Worm (Caenorhabditis elegans) whole organism, mixed stage, embryonic: Measurements from ENCODE around the gene ZC239.14.
"Not testable (repeated sequence)": the region's sequence is repeated elsewhere in the genome, so short reads cannot be mapped to it uniquely, and the experiment has no call there.

Source experiments
- M03D4.4 ChIP-seq: sonication (generic microtip); optimal IDR thresholded peaks from 2 replicates; lab custom pipeline; 2017; ENCODE audit warnings: mild to moderate bottlenecking, missing genetic modification characterization, missing compliant biosample characterization
- bed-3 ChIP-seq: fragments of 200-800 bp; sonication (Bioruptor generic); optimal IDR thresholded peaks from 3 replicates; lab custom pipeline; 2018; ENCODE audit warnings: mild to moderate bottlenecking, missing genetic modification characterization, moderate library complexity, missing compliant biosample characterization
- blmp-1 ChIP-seq: fragments of 150-350 bp; optimal IDR thresholded peaks from 2 replicates; lab custom pipeline; 2014; ENCODE audit warnings: missing biosample characterization, missing genetic modification characterization
- ceh-39 ChIP-seq: fragments of 150-350 bp; optimal IDR thresholded peaks from 2 replicates; lab custom pipeline; 2014; ENCODE audit warnings: missing biosample characterization, missing genetic modification characterization
- ceh-43 ChIP-seq: fragments of 200-800 bp; sonication (Bioruptor generic); optimal IDR thresholded peaks from 2 replicates; lab custom pipeline; 2018; ENCODE audit warnings: mild to moderate bottlenecking, missing genetic modification characterization, moderate library complexity, missing compliant biosample characterization
- ceh-83 ChIP-seq: fragments of 200-800 bp; sonication (Bioruptor generic); optimal IDR thresholded peaks from 2 replicates; lab custom pipeline; 2018; ENCODE audit warnings: mild to moderate bottlenecking, missing genetic modification characterization, missing compliant biosample characterization
- ces-1 ChIP-seq: fragments of 150-350 bp; optimal IDR thresholded peaks from 2 replicates; lab custom pipeline; 2014; ENCODE audit warnings: missing biosample characterization, missing genetic modification reagents, missing genetic modification characterization
- drap-1 ChIP-seq: fragments of 200-800 bp; sonication (Bioruptor generic); optimal IDR thresholded peaks from 3 replicates; lab custom pipeline; 2018; ENCODE audit warnings: mild to moderate bottlenecking, missing genetic modification characterization, missing compliant biosample characterization
- elt-3 ChIP-seq: fragments of 150-350 bp; optimal IDR thresholded peaks from 2 replicates; lab custom pipeline; 2014; ENCODE audit warnings: missing biosample characterization, missing genetic modification characterization
- ham-2 ChIP-seq: fragments of 200-800 bp; sonication (Bioruptor generic); optimal IDR thresholded peaks from 2 replicates; lab custom pipeline; 2018; ENCODE audit warnings: mild to moderate bottlenecking, missing genetic modification characterization, missing compliant biosample characterization
- hlh-1 ChIP-seq: fragments of 150-350 bp; optimal IDR thresholded peaks from 2 replicates; lab custom pipeline; 2014; ENCODE audit warnings: missing biosample characterization, missing genetic modification reagents, missing genetic modification characterization
- lin-32 ChIP-seq: fragments of 200-800 bp; sonication (Bioruptor generic); optimal IDR thresholded peaks from 2 replicates; lab custom pipeline; 2018; ENCODE audit warnings: mild to moderate bottlenecking, missing genetic modification characterization, missing compliant biosample characterization
- mab-5 ChIP-seq: fragments of 150-350 bp; optimal IDR thresholded peaks from 2 replicates; lab custom pipeline; 2014; ENCODE audit warnings: missing biosample characterization, missing genetic modification characterization
- mls-2 ChIP-seq: sonication (generic microtip); optimal IDR thresholded peaks from 2 replicates; lab custom pipeline; 2016; ENCODE audit warnings: mild to moderate bottlenecking, missing genetic modification characterization, moderate library complexity, missing compliant biosample characterization
- nhr-12 ChIP-seq: fragments of 150-350 bp; optimal IDR thresholded peaks from 2 replicates; lab custom pipeline; 2014; ENCODE audit warnings: missing biosample characterization, missing genetic modification characterization
- nhr-237 ChIP-seq: fragments of 150-350 bp; optimal IDR thresholded peaks from 2 replicates; lab custom pipeline; 2014; ENCODE audit warnings: missing biosample characterization, missing genetic modification characterization
- nhr-28 ChIP-seq: fragments of 150-350 bp; optimal IDR thresholded peaks from 2 replicates; lab custom pipeline; 2014; ENCODE audit warnings: missing biosample characterization, missing genetic modification characterization
- pha-4 ChIP-seq: fragments of 150-350 bp; optimal IDR thresholded peaks from 2 replicates; lab custom pipeline; 2018; ENCODE audit warnings: missing biosample characterization, missing genetic modification reagents, missing genetic modification characterization
- sem-2 ChIP-seq: fragments of 200-800 bp; sonication (Bioruptor generic); optimal IDR thresholded peaks from 2 replicates; lab custom pipeline; 2018; ENCODE audit warnings: mild to moderate bottlenecking, missing genetic modification characterization, missing compliant biosample characterization
- snpc-4 ChIP-seq: fragments of 150-350 bp; optimal IDR thresholded peaks from 2 replicates; lab custom pipeline; 2014; ENCODE audit warnings: missing biosample characterization, missing genetic modification characterization
- unc-120 ChIP-seq: sonication (generic microtip); optimal IDR thresholded peaks from 2 replicates; lab custom pipeline; 2017; ENCODE audit warnings: missing genetic modification characterization, missing compliant biosample characterization; ENCODE audit not compliant: poor library complexity, severe bottlenecking
- unc-39 ChIP-seq: fragments of 150-350 bp; optimal IDR thresholded peaks from 2 replicates; lab custom pipeline; 2014; ENCODE audit warnings: missing biosample characterization, missing genetic modification characterization
- ztf-11 ChIP-seq: fragments of 150-350 bp; optimal IDR thresholded peaks from 2 replicates; lab custom pipeline; 2014; ENCODE audit warnings: missing biosample characterization, missing genetic modification characterization

The ZC239.14 gene

ce11 chrII:3195739-3196138 lies 26.1 kb downstream of the ZC239.14 start:
- TF ChIP-seq sem-2 (GFP tag; lab: Kevin White, UChicago) (no peak), bed-3 (no peak)
- TF ChIP-seq, all 35 proteins: peak for 0

ce11 chrII:3191544-3191943 lies 30.3 kb downstream of the ZC239.14 start, which contains the start of gene Y27F2A.9:
TSS of gene Y27F2A.9 (minus strand) at chrII:3191644.
- TF ChIP-seq ztf-11 (tag; lab: Kevin White, UChicago); bed-3; ces-1: not testable (repeated sequence)

- not testable (repeated sequence) for TF ChIP-seq ces-1; unc-39 (tag; lab: Kevin White, UChicago); ham-2 (GFP tag; lab: Kevin White, UChicago)
- TF ChIP-seq, all 35 proteins: peak for 0; not testable (repeated sequence) for 35
Measured at ce11 chrII:3189038-3189437, 32.8 kb downstream of the ZC239.14 start, which contains the start of gene Y27F2A.11. TSS of gene Y27F2A.11 (plus strand) at chrII:3189338.

ce11 chrII:3185848-3186247 lies 36.0 kb downstream of the ZC239.14 start:
- no peak for TF ChIP-seq nhr-28 (tag; lab: Kevin White, UChicago)
- TF ChIP-seq unc-120: no peak
- TF ChIP-seq, all 35 proteins: peak for 0

ce11 chrII:3184858-3185257 lies 37.0 kb downstream of the ZC239.14 start, which contains the start of gene sri-78:
TSS of gene sri-78 (plus strand) at chrII:3185158.
- not testable (repeated sequence) for TF ChIP-seq ceh-83 (GFP tag; lab: Kevin White, UChicago); ces-1; ceh-39 (tag; lab: Kevin White, UChicago)
- TF ChIP-seq, all 35 proteins: peak for 0; not testable (repeated sequence) for 35

- TF ChIP-seq blmp-1, snpc-4, M03D4.4 (tag; lab: Kevin White, UChicago): not testable (repeated sequence)
Measured at ce11 chrII:3183300-3183840, 38.5 kb downstream of the ZC239.14 start, which contains the start of the genes Y27F2A.6 and Y27F2A.8. TSS of gene Y27F2A.6 (minus strand) at chrII:3183400. TSS of gene Y27F2A.8 (plus strand) at chrII:3183790.

ce11 chrII:3177663-3178062 lies 44.2 kb downstream of the ZC239.14 start, which contains the start of gene sri-40:
TSS of gene sri-40 (plus strand) at chrII:3177963.
- TF ChIP-seq drap-1; hlh-1 (tag; lab: Kevin White, UChicago); pha-4 (tag; lab: Kevin White, UChicago): not testable (repeated sequence)

ce11 chrII:3172176-3172575 lies 49.7 kb downstream of the ZC239.14 start, which contains the start of gene Y27F2A.10:
TSS of gene Y27F2A.10 (minus strand) at chrII:3172276.
- TF ChIP-seq ces-1: no peak
- no peak for TF ChIP-seq pha-4 (tag; lab: Kevin White, UChicago)
- no peak for TF ChIP-seq blmp-1 (tag; lab: Kevin White, UChicago)
- TF ChIP-seq unc-120: no peak
- TF ChIP-seq lin-32 (GFP tag; lab: Kevin White, UChicago): no peak
- no peak for TF ChIP-seq nhr-12 (tag; lab: Kevin White, UChicago)
- no peak for TF ChIP-seq ceh-43 (GFP tag; lab: Kevin White, UChicago)
- TF ChIP-seq mab-5 (tag; lab: Kevin White, UChicago): no peak
- no peak for TF ChIP-seq elt-3
- TF ChIP-seq hlh-1 (tag; lab: Kevin White, UChicago): no peak
- no peak for TF ChIP-seq ceh-39 (tag; lab: Kevin White, UChicago)
- no peak for TF ChIP-seq ham-2 (GFP tag; lab: Kevin White, UChicago)
- TF ChIP-seq nhr-237 (tag; lab: Kevin White, UChicago): no peak
- no peak for TF ChIP-seq snpc-4 (tag; lab: Kevin White, UChicago)
- TF ChIP-seq mls-2 (tag; lab: Kevin White, UChicago): no peak
